Worm (Caenorhabditis elegans) whole organism, young adult: Measurements from ENCODE around the gene C07E3.10.

Experiments
- F49E8.2 ChIP-seq: sonication (generic microtip); optimal IDR thresholded peaks from 3 replicates; lab custom pipeline; 2017; ENCODE audit warnings: missing genetic modification characterization, mild to moderate bottlenecking, missing compliant biosample characterization, antibody characterized with exemption, moderate library complexity; ENCODE audit not compliant: insufficient read depth
- Y79H2A.3 ChIP-seq: fragments of 200-800 bp; sonication (Bioruptor generic); conservative IDR thresholded peaks from 2 replicates; pipeline ENCODE4 v1.3.6; 2022; ENCODE audit warnings: missing genetic modification reagents, missing genetic modification characterization, missing compliant biosample characterization
- Y95B8A.8 ChIP-seq: fragments of 200-800 bp; sonication (Bioruptor generic); IDR thresholded peaks from 2 replicates; pipeline ENCODE4 v1.3.6; 2022; ENCODE audit warnings: missing genetic modification reagents, missing genetic modification characterization, missing compliant biosample characterization
- akir-1 ChIP-seq: fragments of 200-800 bp; sonication (Bioruptor generic); optimal IDR thresholded peaks from 2 replicates; lab custom pipeline; 2018; ENCODE audit warnings: mild to moderate bottlenecking, missing genetic modification characterization, moderate library complexity, missing compliant biosample characterization
- let-607 ChIP-seq, 2 experiments: fragments of 200-800 bp in 1 of 2; sonication (Bioruptor generic) in 1 of 2; sonication (generic microtip) in 1 of 2; optimal IDR thresholded peaks; 2 replicates each; lab custom pipeline; 2016 to 2018; ENCODE audit warnings: mild to moderate bottlenecking in 2 of 2, missing compliant biosample characterization in 2 of 2, missing genetic modification characterization in 2 of 2, moderate library complexity in 2 of 2, missing genotype in 1 of 2
- lin-35 ChIP-seq, 3 experiments: fragments of 150-350 bp in 2 of 3; sonication (generic microtip) in 1 of 3; optimal IDR thresholded peaks; 2 replicates each; lab custom pipeline; 2014 to 2018; ENCODE audit warnings: missing biosample characterization in 3 of 3, missing genetic modification characterization in 3 of 3, missing genetic modification reagents in 3 of 3
- tbx-9 ChIP-seq: sonication (generic microtip); optimal IDR thresholded peaks from 2 replicates; lab custom pipeline; 2016; ENCODE audit warnings: borderline replicate concordance, missing genetic modification characterization, inconsistent platforms, missing compliant biosample characterization
- tlf-1 ChIP-seq: fragments of 200-800 bp; sonication (Bioruptor generic); optimal IDR thresholded peaks from 2 replicates; lab custom pipeline; 2018; ENCODE audit warnings: mild to moderate bottlenecking, missing genetic modification characterization, missing compliant biosample characterization
- ztf-18 ChIP-seq: sonication (generic microtip); optimal IDR thresholded peaks from 2 replicates; lab custom pipeline; 2016; ENCODE audit warnings: missing genotype, mild to moderate bottlenecking, missing genetic modification characterization, missing compliant biosample characterization

DNA sequence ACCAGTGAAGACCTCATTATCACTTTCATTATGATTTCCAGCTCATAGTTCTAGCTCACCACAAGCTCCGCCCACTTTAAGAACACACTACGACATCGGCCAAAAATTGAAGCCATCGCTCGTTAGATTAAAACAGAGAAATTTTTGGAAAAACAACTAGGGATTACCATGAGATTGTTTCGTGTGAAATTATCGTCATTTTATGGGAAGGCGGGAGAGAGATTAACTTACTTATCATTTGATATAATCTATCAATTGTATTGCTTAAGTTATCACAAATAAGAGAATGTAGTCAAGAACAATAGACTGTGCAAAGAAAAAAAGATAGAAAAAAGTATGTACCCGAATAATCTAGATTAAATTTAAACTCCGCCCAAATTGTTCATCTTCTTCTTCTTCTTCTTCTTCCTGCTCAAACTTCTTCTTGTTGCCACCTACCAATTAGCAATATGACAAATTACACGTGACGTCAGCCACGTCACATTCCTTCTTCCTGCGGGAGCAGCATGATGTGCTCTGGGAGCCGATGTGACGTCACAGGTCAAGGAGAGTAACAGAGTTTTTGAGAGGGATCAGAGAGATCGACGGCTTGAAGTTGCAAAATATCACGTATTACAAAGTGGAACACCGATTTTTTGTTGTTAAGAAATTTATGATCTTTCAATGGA lies 46.0 kb upstream of the C07E3.10 start, which contains the start of gene nep-26:
- TF ChIP-seq tlf-1 (GFP tag; lab: Kevin White, UChicago), result no peak
- no peak for TF ChIP-seq lin-35 (GFP tag; optimal IDR thresholded peaks at IDR 0.05; lab: Kevin White, UChicago)
- TF ChIP-seq tbx-9 (tag; lab: Kevin White, UChicago), result no peak
- no peak for TF ChIP-seq Y95B8A.8 (GFP tag; lab: Robert Waterston, UW)
- no peak for TF ChIP-seq akir-1 (GFP tag; lab: Kevin White, UChicago)
- no peak for TF ChIP-seq ztf-18 (tag; lab: Kevin White, UChicago)
- no peak for TF ChIP-seq Y79H2A.3 (GFP tag; lab: Robert Waterston, UW)
- no peak for TF ChIP-seq F49E8.2 (tag; lab: Kevin White, UChicago)
- TF ChIP-seq let-607 (tag; optimal IDR thresholded peaks at IDR 0.05; lab: Kevin White, UChicago), result no peak
